Fruit fly (Drosophila melanogaster) whole organism, embryonic: ENCODE results near the gene Muc4B.

Experiments
- Atf6 ChIP-seq: fragments of 200-800 bp; sonication (Bioruptor generic); IDR thresholded peaks from 2 replicates; pipeline ENCODE4 v1.3.6; 2022; ENCODE audit warnings: missing biosample characterization, missing genetic modification characterization
- CG12104 ChIP-seq: fragments of 200-800 bp; sonication (Bioruptor generic); optimal IDR thresholded peaks from 3 replicates; lab custom pipeline; 2016; ENCODE audit warnings: missing biosample characterization, missing genetic modification characterization
- HHEX ChIP-seq: fragments of 200-800 bp; sonication (Bioruptor generic); optimal IDR thresholded peaks from 3 replicates; lab custom pipeline; 2017; ENCODE audit warnings: missing biosample characterization, mild to moderate bottlenecking, missing genetic modification characterization, missing genetic modification reagents
- Hr39 ChIP-seq: fragments of >200 bp; optimal IDR thresholded peaks from 2 replicates; lab custom pipeline; 2017
- onecut ChIP-seq: fragments of 200-800 bp; sonication (Bioruptor generic); IDR thresholded peaks from 2 replicates; pipeline ENCODE4 v1.3.6; 2022; ENCODE audit warnings: missing biosample characterization, missing genetic modification characterization
- tna ChIP-seq: fragments of 200-800 bp; sonication (Bioruptor generic); IDR thresholded peaks from 2 replicates; pipeline ENCODE4 v1.3.6; 2022; ENCODE audit warnings: missing biosample characterization, missing genetic modification characterization; ENCODE audit not compliant: partially characterized antibody

dm6 chrX:4206764-4207163 lies 39.2 kb downstream of the Muc4B start:
- no peak for TF ChIP-seq Atf6
- no peak for TF ChIP-seq Hr39
- no peak for TF ChIP-seq onecut (GFP tag; lab: Robert Waterston, UW)
- TF ChIP-seq HHEX (GFP tag; lab: Kevin White, UChicago), result no peak
- no peak for TF ChIP-seq CG12104 (GFP tag; lab: Kevin White, UChicago)
- TF ChIP-seq tna, result no peak
